Worm (Caenorhabditis elegans) whole organism, L1 larva: ENCODE data around the gene btb-10.

Experiments
- C16A3.4 ChIP-seq: fragments of 150-350 bp; optimal IDR thresholded peaks from 2 replicates; lab custom pipeline; 2014; ENCODE audit warnings: missing biosample characterization, missing genetic modification characterization
- F16B12.6 ChIP-seq: fragments of 150-350 bp; optimal IDR thresholded peaks from 2 replicates; lab custom pipeline; 2014; ENCODE audit warnings: missing biosample characterization, missing genetic modification characterization
- aha-1 ChIP-seq: fragments of 150-350 bp; optimal IDR thresholded peaks from 2 replicates; lab custom pipeline; 2014; ENCODE audit warnings: missing biosample characterization, missing genetic modification characterization
- blmp-1 ChIP-seq: fragments of 150-350 bp; optimal IDR thresholded peaks from 2 replicates; lab custom pipeline; 2014; ENCODE audit warnings: missing biosample characterization, missing genetic modification characterization
- ceh-82 ChIP-seq, 3 experiments: fragments of 150-350 bp in 1 of 3; sonication (generic microtip) in 2 of 3; optimal IDR thresholded peaks; 2 replicates each; lab custom pipeline; 2014 to 2017; ENCODE audit warnings: missing biosample characterization in 3 of 3, missing genetic modification characterization in 3 of 3
- dpl-1 ChIP-seq, 3 experiments: fragments of 150-350 bp in 2 of 3; sonication (generic microtip) in 1 of 3; optimal IDR thresholded peaks; 2 replicates each; lab custom pipeline; 2014 to 2017; ENCODE audit warnings: missing biosample characterization in 3 of 3, missing genetic modification characterization in 3 of 3, missing genetic modification reagents in 3 of 3
- dsc-1 ChIP-seq: sonication (generic microtip); optimal IDR thresholded peaks from 2 replicates; lab custom pipeline; 2016; ENCODE audit warnings: mild to moderate bottlenecking, missing genetic modification characterization, missing compliant biosample characterization
- efl-1 ChIP-seq, 4 experiments: fragments of 150-350 bp; optimal IDR thresholded peaks in 3 of 4; peaks in 1 of 4; 1 replicate in 1 of 4; 2 replicates in 3 of 4; lab custom pipeline; 2014; ENCODE audit warnings: missing biosample characterization in 2 of 4, missing genetic modification characterization in 2 of 4, missing genetic modification reagents in 2 of 4
- efl-3 ChIP-seq: fragments of 200-800 bp; sonication (Bioruptor generic); optimal IDR thresholded peaks from 2 replicates; lab custom pipeline; 2018; ENCODE audit warnings: mild to moderate bottlenecking, missing genetic modification characterization, missing compliant biosample characterization
- egl-13 ChIP-seq: sonication (generic microtip); optimal IDR thresholded peaks from 2 replicates; lab custom pipeline; 2016; ENCODE audit warnings: missing genotype, missing genetic modification reagents, missing genetic modification characterization, missing compliant biosample characterization
- egl-27 ChIP-seq, 2 experiments: fragments of 150-350 bp in 1 of 2; sonication (generic microtip); optimal IDR thresholded peaks; 3 replicates each; lab custom pipeline; 2017 to 2018; ENCODE audit warnings: missing biosample characterization in 2 of 2, missing genetic modification characterization in 2 of 2, missing genetic modification reagents in 2 of 2
- elt-3 ChIP-seq, 6 experiments: fragments of 150-350 bp in 1 of 6; sonication (generic microtip); optimal IDR thresholded peaks; 2 replicates each; lab custom pipeline; 2017 to 2018; ENCODE audit warnings: missing biosample characterization in 6 of 6, missing genetic modification characterization in 6 of 6, inconsistent platforms in 1 of 6
- ets-5 ChIP-seq: fragments of 200-800 bp; sonication (Bioruptor generic); IDR thresholded peaks from 2 replicates; pipeline ENCODE4 v1.3.6; 2022; ENCODE audit warnings: missing genetic modification characterization, missing compliant biosample characterization
- fkh-10 ChIP-seq: sonication (generic microtip); optimal IDR thresholded peaks from 2 replicates; lab custom pipeline; 2017; ENCODE audit warnings: missing biosample characterization, missing genetic modification reagents, missing genetic modification characterization
- fkh-8 ChIP-seq: sonication (generic microtip); optimal IDR thresholded peaks from 2 replicates; lab custom pipeline; 2016; ENCODE audit warnings: mild to moderate bottlenecking, missing genetic modification characterization, missing compliant biosample characterization
- fos-1 ChIP-seq: fragments of 150-350 bp; optimal IDR thresholded peaks from 2 replicates; lab custom pipeline; 2014; ENCODE audit warnings: missing biosample characterization, missing genetic modification characterization
- grh-1 ChIP-seq: fragments of 200-800 bp; sonication (Bioruptor generic); IDR thresholded peaks from 2 replicates; pipeline ENCODE4 v1.3.6; 2022; ENCODE audit warnings: missing genetic modification reagents, missing genetic modification characterization, missing compliant biosample characterization
- irx-1 ChIP-seq: sonication (generic microtip); optimal IDR thresholded peaks from 2 replicates; lab custom pipeline; 2016; ENCODE audit warnings: missing genetic modification characterization, missing compliant biosample characterization
- lin-13 ChIP-seq: fragments of 150-350 bp; optimal IDR thresholded peaks from 2 replicates; lab custom pipeline; 2014; ENCODE audit warnings: missing biosample characterization, missing genetic modification reagents, missing genetic modification characterization
- lin-14 ChIP-seq: fragments of 200-800 bp; sonication (Bioruptor generic); optimal IDR thresholded peaks from 2 replicates; lab custom pipeline; 2018; ENCODE audit warnings: mild to moderate bottlenecking, missing genetic modification characterization, moderate library complexity, missing compliant biosample characterization
- lin-35 ChIP-seq, 2 experiments: fragments of 150-350 bp; optimal IDR thresholded peaks; 2 replicates each; lab custom pipeline; 2014; ENCODE audit warnings: missing biosample characterization in 2 of 2, missing genetic modification characterization in 2 of 2, missing genetic modification reagents in 2 of 2
- lin-39 ChIP-seq: fragments of 150-350 bp; optimal IDR thresholded peaks from 2 replicates; lab custom pipeline; 2014; ENCODE audit warnings: missing biosample characterization, missing genetic modification reagents, missing genetic modification characterization
- lir-3 ChIP-seq: sonication (generic microtip); optimal IDR thresholded peaks from 2 replicates; lab custom pipeline; 2016; ENCODE audit warnings: mild to moderate bottlenecking, missing genetic modification characterization, moderate library complexity, missing compliant biosample characterization; ENCODE audit not compliant: poor library complexity
- lsy-2 ChIP-seq, 2 experiments: fragments of 150-350 bp; optimal IDR thresholded peaks; 2 replicates each; lab custom pipeline; 2014; ENCODE audit warnings: missing biosample characterization in 2 of 2, missing genetic modification characterization in 2 of 2
- mdl-1 ChIP-seq, 2 experiments: fragments of 150-350 bp; optimal IDR thresholded peaks; 2 replicates each; lab custom pipeline; 2014 to 2017; ENCODE audit warnings: missing biosample characterization in 2 of 2, missing genetic modification characterization in 2 of 2, inconsistent platforms in 1 of 2
- mef-2 ChIP-seq: fragments of 150-350 bp; optimal IDR thresholded peaks from 2 replicates; lab custom pipeline; 2014; ENCODE audit warnings: missing biosample characterization, missing genetic modification characterization
- mep-1 ChIP-seq: fragments of 150-350 bp; optimal IDR thresholded peaks from 2 replicates; lab custom pipeline; 2014; ENCODE audit warnings: missing biosample characterization, missing genetic modification characterization
- nhr-11 ChIP-seq: fragments of 150-350 bp; optimal IDR thresholded peaks from 2 replicates; lab custom pipeline; 2014; ENCODE audit warnings: missing biosample characterization, missing genetic modification characterization
- nhr-19 ChIP-seq: fragments of 200-800 bp; sonication (Bioruptor generic); conservative IDR thresholded peaks from 2 replicates; pipeline ENCODE4 v1.3.6; 2022; ENCODE audit warnings: missing genetic modification characterization, missing compliant biosample characterization
- nhr-20 ChIP-seq: sonication (generic microtip); optimal IDR thresholded peaks from 2 replicates; lab custom pipeline; 2016; ENCODE audit warnings: mild to moderate bottlenecking, missing genetic modification characterization, missing compliant biosample characterization
- nhr-28 ChIP-seq: fragments of 150-350 bp; optimal IDR thresholded peaks from 2 replicates; lab custom pipeline; 2014; ENCODE audit warnings: missing biosample characterization, missing genetic modification characterization
- nhr-47 ChIP-seq: sonication (generic microtip); optimal IDR thresholded peaks from 2 replicates; lab custom pipeline; 2016; ENCODE audit warnings: mild to moderate bottlenecking, missing genetic modification characterization, moderate library complexity, missing compliant biosample characterization
- nhr-76 ChIP-seq: sonication (generic microtip); optimal IDR thresholded peaks from 2 replicates; lab custom pipeline; 2017; ENCODE audit warnings: missing biosample characterization, missing genetic modification characterization
- nhr-90 ChIP-seq: sonication (generic microtip); optimal IDR thresholded peaks from 2 replicates; lab custom pipeline; 2016; ENCODE audit warnings: mild to moderate bottlenecking, missing genetic modification characterization, missing compliant biosample characterization; ENCODE audit not compliant: poor library complexity
- pag-3 ChIP-seq: sonication (generic microtip); optimal IDR thresholded peaks from 2 replicates; lab custom pipeline; 2017; ENCODE audit warnings: missing genetic modification characterization, mild to moderate bottlenecking, missing compliant biosample characterization, antibody characterized with exemption, borderline replicate concordance; ENCODE audit not compliant: insufficient read depth
- pax-3 ChIP-seq: fragments of 200-800 bp; sonication (Bioruptor generic); optimal IDR thresholded peaks from 2 replicates; lab custom pipeline; 2018; ENCODE audit warnings: mild to moderate bottlenecking, missing genetic modification characterization, moderate library complexity, missing compliant biosample characterization
- pqm-1 ChIP-seq: sonication (generic microtip); optimal IDR thresholded peaks from 3 replicates; lab custom pipeline; 2017; ENCODE audit warnings: missing biosample characterization, missing genetic modification characterization
- rnt-1 ChIP-seq: sonication (generic microtip); optimal IDR thresholded peaks from 2 replicates; lab custom pipeline; 2016; ENCODE audit warnings: mild to moderate bottlenecking, missing genetic modification characterization, moderate library complexity, missing compliant biosample characterization
- skn-1 ChIP-seq: fragments of 150-350 bp; optimal IDR thresholded peaks from 2 replicates; lab custom pipeline; 2014; ENCODE audit warnings: missing biosample characterization, missing genetic modification characterization
- snpc-4 ChIP-seq: fragments of 150-350 bp; optimal IDR thresholded peaks from 2 replicates; lab custom pipeline; 2014; ENCODE audit warnings: missing biosample characterization, missing genetic modification characterization
- snu-23 ChIP-seq: sonication (generic microtip); optimal IDR thresholded peaks from 2 replicates; lab custom pipeline; 2016; ENCODE audit warnings: missing genetic modification characterization, missing compliant biosample characterization
- sox-4 ChIP-seq: sonication (generic microtip); optimal IDR thresholded peaks from 2 replicates; lab custom pipeline; 2016; ENCODE audit warnings: missing genetic modification characterization, missing compliant biosample characterization
- sptf-1 ChIP-seq: fragments of 150-350 bp; optimal IDR thresholded peaks from 2 replicates; lab custom pipeline; 2014; ENCODE audit warnings: missing biosample characterization, missing genetic modification characterization
- swsn-7 ChIP-seq: sonication (generic microtip); optimal IDR thresholded peaks from 2 replicates; lab custom pipeline; 2016; ENCODE audit warnings: missing genetic modification characterization, missing compliant biosample characterization
- tbx-2 ChIP-seq: sonication (generic microtip); optimal IDR thresholded peaks from 2 replicates; lab custom pipeline; 2016; ENCODE audit warnings: missing genetic modification characterization, missing compliant biosample characterization
- tlp-1 ChIP-seq: fragments of 150-350 bp; optimal IDR thresholded peaks from 2 replicates; lab custom pipeline; 2014; ENCODE audit warnings: missing biosample characterization, missing genetic modification characterization
- unc-30 ChIP-seq: sonication (generic microtip); optimal IDR thresholded peaks from 2 replicates; lab custom pipeline; 2017; ENCODE audit warnings: missing biosample characterization, missing genetic modification characterization
- unc-86 ChIP-seq: sonication (generic microtip); optimal IDR thresholded peaks from 2 replicates; lab custom pipeline; 2016; ENCODE audit warnings: missing genetic modification characterization, missing compliant biosample characterization
- xbp-1 ChIP-seq: sonication (generic microtip); optimal IDR thresholded peaks from 2 replicates; lab custom pipeline; 2016; ENCODE audit warnings: missing genetic modification characterization, missing compliant biosample characterization
- zag-1 ChIP-seq: fragments of 150-350 bp; optimal IDR thresholded peaks from 2 replicates; lab custom pipeline; 2014; ENCODE audit warnings: missing biosample characterization, missing genetic modification characterization
- zip-4 ChIP-seq: fragments of 200-800 bp; sonication (Bioruptor generic); optimal IDR thresholded peaks from 2 replicates; lab custom pipeline; 2018; ENCODE audit warnings: mild to moderate bottlenecking, missing genetic modification characterization, moderate library complexity, missing compliant biosample characterization

btb-10 gene

ce11 chrII:1085546-1085945 is 24.9 kb upstream of the btb-10 start:
- TF ChIP-seq aha-1 (tag; lab: Kevin White, UChicago) = no peak
- TF ChIP-seq egl-13 = no peak
- no peak for TF ChIP-seq lir-3
- no peak for TF ChIP-seq zip-4 (GFP tag; lab: Kevin White, UChicago)
- TF ChIP-seq grh-1 (GFP tag; lab: Robert Waterston, UW) = no peak
- no peak for TF ChIP-seq tlp-1 (tag; lab: Kevin White, UChicago)
- no peak for TF ChIP-seq nhr-76 (tag; lab: Kevin White, UChicago)

- TF ChIP-seq swsn-7 (tag; lab: Kevin White, UChicago) = peak; percentile 62
- no peak for TF ChIP-seq C16A3.4 (tag; lab: Kevin White, UChicago)
- peak; percentile 40 for TF ChIP-seq fos-1 (tag; lab: Kevin White, UChicago)
- TF ChIP-seq ceh-82 (tag; optimal IDR thresholded peaks at IDR 0.05; lab: Kevin White, UChicago) = peak; percentile 40 to 62 (median 45)
- peak; percentile 61 for TF ChIP-seq nhr-11 (tag; lab: Kevin White, UChicago)
- peak; percentile 47 for TF ChIP-seq xbp-1 (tag; lab: Kevin White, UChicago)
- peak; percentile 68 to 73 for TF ChIP-seq lsy-2 (tag; optimal IDR thresholded peaks at IDR 0.05; lab: Kevin White, UChicago)
- no peak for TF ChIP-seq zag-1 (tag; lab: Kevin White, UChicago)
- TF ChIP-seq skn-1 (tag; lab: Kevin White, UChicago) = peak; percentile 82
- no peak for TF ChIP-seq nhr-90 (tag; lab: Kevin White, UChicago)
- peak; percentile 76 for TF ChIP-seq dsc-1 (tag; lab: Kevin White, UChicago)
- TF ChIP-seq F16B12.6 (tag; lab: Kevin White, UChicago) = no peak
- TF ChIP-seq unc-86 (tag; lab: Kevin White, UChicago) = peak; percentile 22
- TF ChIP-seq unc-30 = no peak
- TF ChIP-seq pax-3 (tag; lab: Kevin White, UChicago) = no peak
- TF ChIP-seq lin-39 = peak; percentile 26
- TF ChIP-seq nhr-19 (GFP tag; lab: Robert Waterston, UW) = peak; percentile 60
- peak in 1 of 2 experiments; percentile 44 for TF ChIP-seq lin-35 (GFP tag; optimal IDR thresholded peaks at IDR 0.05; lab: Kevin White, UChicago)
- TF ChIP-seq fkh-10 (GFP tag; lab: Kevin White, UChicago) = no peak
- peak; percentile 47 for TF ChIP-seq lin-13 (GFP tag; lab: Kevin White, UChicago)
- TF ChIP-seq lin-14 = peak; percentile 91
- TF ChIP-seq nhr-47 (tag; lab: Kevin White, UChicago) = peak; percentile 65
- TF ChIP-seq efl-3 = no peak
- TF ChIP-seq nhr-28 (tag; lab: Kevin White, UChicago) = no peak
- peak; percentile 61 for TF ChIP-seq nhr-20 (tag; lab: Kevin White, UChicago)
- peak in 1 of 6 experiments; percentile 43 for TF ChIP-seq elt-3 (tag; optimal IDR thresholded peaks at IDR 0.05; lab: Kevin White, UChicago)
- TF ChIP-seq blmp-1 (tag; lab: Kevin White, UChicago) = peak; percentile 23
- TF ChIP-seq pag-3 = no peak
- peak; percentile 69 for TF ChIP-seq snu-23
- TF ChIP-seq mdl-1 (tag; optimal IDR thresholded peaks at IDR 0.05; lab: Kevin White, UChicago) = peak in 1 of 2 experiments; percentile 43
- TF ChIP-seq egl-27 (tag; optimal IDR thresholded peaks at IDR 0.05; lab: Kevin White, UChicago) = peak in 1 of 2 experiments; percentile 16
- peak; percentile 77 for TF ChIP-seq rnt-1 (tag; lab: Kevin White, UChicago)
- peak; percentile 51 for TF ChIP-seq tbx-2 (tag; lab: Kevin White, UChicago)
- TF ChIP-seq egl-13 = peak; percentile 16
- TF ChIP-seq fkh-8 (tag; lab: Kevin White, UChicago) = peak; percentile 46
- no peak for TF ChIP-seq pqm-1 (tag; lab: Kevin White, UChicago)
- no peak for TF ChIP-seq nhr-76 (tag; lab: Kevin White, UChicago)
- TF ChIP-seq mep-1 (tag; lab: Kevin White, UChicago) = peak; percentile 59
- no peak for TF ChIP-seq ets-5
- peak; percentile 61 for TF ChIP-seq mef-2 (tag; lab: Kevin White, UChicago)
- TF ChIP-seq irx-1 (tag; lab: Kevin White, UChicago) = peak; percentile 52
- peak; percentile 8 for TF ChIP-seq snpc-4 (tag; lab: Kevin White, UChicago)
- peak; percentile 63 to 65 for TF ChIP-seq efl-1 (optimal IDR thresholded peaks at IDR 0.05; lab: Kevin White, UChicago)
- peak in 1 of 2 experiments; percentile 36 for TF ChIP-seq efl-1 (GFP tag; optimal IDR thresholded peaks at IDR 0.05 in 1 of 2; lab: Kevin White, UChicago)
- TF ChIP-seq sox-4 (tag; lab: Kevin White, UChicago) = no peak
- no peak for TF ChIP-seq sptf-1 (tag; lab: Kevin White, UChicago)
- TF ChIP-seq dpl-1 (GFP tag; optimal IDR thresholded peaks at IDR 0.05; lab: Kevin White, UChicago) = peak in 1 of 3 experiments; percentile 35
These were observed 24.3 kb upstream of the btb-10 start for ce11 chrII:1084899-1085298.
